Worm (Caenorhabditis elegans) whole organism, L4/young adult: ENCODE measurements around the gene T04C12.7.

Experiments
- dao-5 ChIP-seq: sonication (generic microtip); optimal IDR thresholded peaks from 2 replicates; lab custom pipeline; 2016; ENCODE audit warnings: missing genotype, missing genetic modification characterization, moderate library complexity, missing compliant biosample characterization
- him-1 ChIP-seq: sonication (generic microtip); optimal IDR thresholded peaks from 2 replicates; lab custom pipeline; 2016; ENCODE audit warnings: missing genotype, missing genetic modification reagents, missing genetic modification characterization, missing compliant biosample characterization

DNA sequence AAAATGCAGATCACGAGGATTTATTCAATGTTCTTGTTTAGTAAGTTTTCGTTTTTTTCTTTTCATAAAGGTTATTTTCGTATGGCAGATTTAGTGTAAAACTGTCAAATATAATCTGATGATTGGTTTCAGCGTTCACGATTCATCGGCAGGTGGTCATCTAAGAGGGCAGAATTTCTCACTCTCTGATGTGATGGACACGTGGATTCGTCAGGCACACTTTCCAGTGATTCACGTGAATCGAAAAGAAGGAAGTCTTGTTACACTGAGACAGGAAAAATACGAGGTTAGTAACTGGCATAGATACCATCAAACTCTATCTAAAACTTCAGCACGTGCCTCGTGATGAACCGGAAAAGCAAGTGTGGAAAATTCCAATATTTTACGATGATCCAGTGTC is 40.8 kb downstream of the T04C12.7 start:
- TF ChIP-seq dao-5 (tag; lab: Kevin White, UChicago) (no peak), him-1 (tag; lab: Kevin White, UChicago) (no peak)
